Fruit fly (Drosophila melanogaster): Measurements from ENCODE around the gene CG4995.

The CG4995 gene

DNA sequence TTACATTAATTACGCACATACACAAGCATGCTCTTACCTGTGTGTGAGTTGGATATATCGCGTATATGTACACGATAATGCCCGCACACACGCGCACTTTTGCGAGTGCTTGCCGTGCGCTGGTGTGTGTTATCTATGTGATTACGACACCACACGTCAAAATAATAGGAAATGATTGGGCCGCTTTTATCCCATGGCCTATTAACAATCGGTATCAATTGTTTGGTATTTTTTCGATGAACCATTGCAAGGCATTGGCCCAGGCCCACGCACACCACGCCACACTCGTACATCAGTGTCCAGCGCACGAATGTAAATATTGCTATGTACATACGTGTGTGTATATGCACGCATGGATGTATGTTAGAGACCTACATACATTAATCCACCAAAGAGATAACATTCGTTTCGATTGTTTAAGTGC, 12.6 kb downstream of the CG4995 start (continued):
- TF ChIP-seq corto (GFP tag; optimal IDR thresholded peaks at IDR 0.05) (no peak), CG5180 (GFP tag; optimal IDR thresholded peaks at IDR 0.05) (peak; percentile 65), prd (optimal IDR thresholded peaks at IDR 0.05) (no peak), prd (GFP tag; IDR thresholded peaks at IDR 0.05) (no peak; the same call in 1 of the 3 replicates), ttk (GFP tag; IDR thresholded peaks at IDR 0.05) (no peak), NfI (GFP tag; optimal IDR thresholded peaks at IDR 0.05) (peak; percentile 59), CG8359 (GFP tag; optimal IDR thresholded peaks at IDR 0.05; ENCODE audit: borderline replicate concordance) (no peak), CHES-1-like (GFP tag; optimal IDR thresholded peaks at IDR 0.05) (peak; percentile 73), CG9215 (GFP tag; IDR thresholded peaks at IDR 0.05) (no peak), ac (GFP tag; optimal IDR thresholded peaks at IDR 0.05) (peak; percentile 15), Gsc (GFP tag; IDR thresholded peaks at IDR 0.05) (no peak), tup (GFP tag; optimal IDR thresholded peaks at IDR 0.05) (no peak), nom (GFP tag; optimal IDR thresholded peaks at IDR 0.05) (peak; percentile 54), CG10431 (GFP tag; optimal IDR thresholded peaks at IDR 0.05) (peak; percentile 74), NC2β (GFP tag; optimal IDR thresholded peaks at IDR 0.05) (peak; percentile 55), h (optimal IDR thresholded peaks at IDR 0.05) (no peak), CG1024 (GFP tag; IDR thresholded peaks at IDR 0.05) (peak; percentile 75; the same call in 1 of the 2 replicates), CG10321 (GFP tag; IDR thresholded peaks at IDR 0.05) (no peak), CG7839 (tag; optimal IDR thresholded peaks at IDR 0.05) (peak; percentile 14), CG10979 (tag; optimal IDR thresholded peaks at IDR 0.05) (peak; percentile 44), slbo (GFP tag; IDR thresholded peaks at IDR 0.05) (peak; percentile 64), Trl (optimal IDR thresholded peaks at IDR 0.05) (peak in 1 of 2 experiments; percentile 31), Trl (GFP tag; optimal IDR thresholded peaks at IDR 0.05) (peak; percentile 45), abd-A (tag; optimal IDR thresholded peaks at IDR 0.05) (peak; percentile 99), Sry-δ (GFP tag; optimal IDR thresholded peaks at IDR 0.05) (peak; percentile 54), zfh2 (GFP tag; optimal IDR thresholded peaks at IDR 0.05) (peak; percentile 47), salm (tag; optimal IDR thresholded peaks at IDR 0.05) (peak; percentile 73), CG7745 (tag; optimal IDR thresholded peaks at IDR 0.05) (peak; percentile 66), crp (GFP tag; optimal IDR thresholded peaks at IDR 0.05) (no peak), CG10209 (GFP tag; optimal IDR thresholded peaks at IDR 0.05) (peak; percentile 63), CG7963 (GFP tag; IDR thresholded peaks at IDR 0.05; ENCODE audit: partially characterized antibody) (no peak), exex (tag; optimal IDR thresholded peaks at IDR 0.05) (peak; percentile 97), nmo (GFP tag; optimal IDR thresholded peaks at IDR 0.05) (peak; percentile 35), CG8290 (GFP tag; optimal IDR thresholded peaks at IDR 0.05) (peak; percentile 2), CG8290 (tag; optimal IDR thresholded peaks at IDR 0.05) (peak; percentile 75 to 91), mam (GFP tag; optimal IDR thresholded peaks at IDR 0.05) (peak; percentile 50), CG16863 (GFP tag; optimal IDR thresholded peaks at IDR 0.05) (peak; percentile 15), CG12104 (GFP tag; optimal IDR thresholded peaks at IDR 0.05) (no peak), ham (GFP tag; IDR thresholded peaks at IDR 0.05) (no peak), ara (GFP tag; IDR thresholded peaks at IDR 0.05) (peak; percentile 69), bcd (GFP tag; optimal IDR thresholded peaks at IDR 0.05) (no peak), CG1647 (GFP tag; optimal IDR thresholded peaks at IDR 0.05) (peak; percentile 61), bab2 (GFP tag; optimal IDR thresholded peaks at IDR 0.05) (peak; percentile 10), CG13624 (GFP tag; optimal IDR thresholded peaks at IDR 0.05) (peak; percentile 68), CG12155 (GFP tag; optimal IDR thresholded peaks at IDR 0.05) (peak; percentile 7), jumu (GFP tag; optimal IDR thresholded peaks at IDR 0.05) (peak; percentile 54), CG17361 (GFP tag; IDR thresholded peaks at IDR 0.05) (peak; percentile 50; the same call in 2 of the 3 replicates), CG4854 (GFP tag; optimal IDR thresholded peaks at IDR 0.05) (peak; percentile 32), CG11093 (GFP tag; IDR thresholded peaks at IDR 0.05) (no peak), lola (GFP tag; optimal IDR thresholded peaks at IDR 0.05) (peak in 2 of 3 experiments; percentile 45 to 82), CG11696 (GFP tag; IDR thresholded peaks at IDR 0.05) (peak; percentile 97), hb (GFP tag; IDR thresholded peaks at IDR 0.05; ENCODE audit: partially characterized antibody) (no peak)
